Worm (Caenorhabditis elegans) whole organism, late embryonic: ENCODE data around the gene C24A3.9.

Source experiments
- C08G9.2 ChIP-seq: sonication (generic microtip); optimal IDR thresholded peaks from 2 replicates; lab custom pipeline; 2016; ENCODE audit warnings: mild to moderate bottlenecking, missing genetic modification characterization, moderate library complexity, missing compliant biosample characterization
- K09A11.1 ChIP-seq: sonication (generic microtip); optimal IDR thresholded peaks from 2 replicates; lab custom pipeline; 2017; ENCODE audit warnings: antibody characterized with exemption, mild to moderate bottlenecking, missing genetic modification characterization, missing compliant biosample characterization; ENCODE audit not compliant: insufficient read depth
- ceh-14 ChIP-seq: sonication (generic microtip); optimal IDR thresholded peaks from 2 replicates; lab custom pipeline; 2016; ENCODE audit warnings: missing genotype, missing genetic modification characterization, missing compliant biosample characterization
- ceh-18 ChIP-seq: sonication (generic microtip); optimal IDR thresholded peaks from 2 replicates; lab custom pipeline; 2016; ENCODE audit warnings: missing genetic modification characterization, missing compliant biosample characterization
- ceh-2 ChIP-seq: sonication (generic microtip); optimal IDR thresholded peaks from 2 replicates; lab custom pipeline; 2016; ENCODE audit warnings: missing genotype, missing genetic modification characterization, missing compliant biosample characterization
- ceh-22 ChIP-seq: sonication (generic microtip); optimal IDR thresholded peaks from 2 replicates; lab custom pipeline; 2017; ENCODE audit warnings: missing biosample characterization, missing genetic modification characterization
- ceh-34 ChIP-seq: sonication (generic microtip); optimal IDR thresholded peaks from 2 replicates; lab custom pipeline; 2016; ENCODE audit warnings: mild to moderate bottlenecking, missing genetic modification characterization, missing compliant biosample characterization
- ceh-48 ChIP-seq: sonication (generic microtip); optimal IDR thresholded peaks from 2 replicates; lab custom pipeline; 2016; ENCODE audit warnings: missing genetic modification characterization, inconsistent platforms, missing compliant biosample characterization
- ceh-9 ChIP-seq: sonication (generic microtip); optimal IDR thresholded peaks from 2 replicates; lab custom pipeline; 2016; ENCODE audit warnings: mild to moderate bottlenecking, missing genetic modification characterization, inconsistent platforms, missing compliant biosample characterization
- che-1 ChIP-seq: sonication (generic microtip); optimal IDR thresholded peaks from 2 replicates; lab custom pipeline; 2016; ENCODE audit warnings: mild to moderate bottlenecking, missing genetic modification characterization, missing compliant biosample characterization
- dve-1 ChIP-seq: sonication (generic microtip); optimal IDR thresholded peaks from 2 replicates; lab custom pipeline; 2017; ENCODE audit warnings: antibody characterized with exemption, mild to moderate bottlenecking, missing genetic modification characterization, missing compliant biosample characterization
- elt-2 ChIP-seq: sonication (generic microtip); optimal IDR thresholded peaks from 2 replicates; lab custom pipeline; 2016; ENCODE audit warnings: missing genetic modification reagents, missing genetic modification characterization, missing compliant biosample characterization
- ets-4 ChIP-seq: sonication (generic microtip); optimal IDR thresholded peaks from 2 replicates; lab custom pipeline; 2016; ENCODE audit warnings: missing genetic modification characterization, missing compliant biosample characterization
- eyg-1 ChIP-seq: sonication (generic microtip); optimal IDR thresholded peaks from 2 replicates; lab custom pipeline; 2016; ENCODE audit warnings: missing genotype, missing genetic modification characterization, missing compliant biosample characterization
- fkh-6 ChIP-seq: sonication (generic microtip); optimal IDR thresholded peaks from 2 replicates; lab custom pipeline; 2016; ENCODE audit warnings: missing genetic modification characterization, missing compliant biosample characterization
- gmeb-2 ChIP-seq: sonication (generic microtip); optimal IDR thresholded peaks from 2 replicates; lab custom pipeline; 2016; ENCODE audit warnings: missing genetic modification characterization, inconsistent platforms, missing compliant biosample characterization
- hlh-15 ChIP-seq: sonication (generic microtip); optimal IDR thresholded peaks from 2 replicates; lab custom pipeline; 2016; ENCODE audit warnings: missing genetic modification characterization, missing compliant biosample characterization
- hlh-8 ChIP-seq: sonication (generic microtip); optimal IDR thresholded peaks from 2 replicates; lab custom pipeline; 2016; ENCODE audit warnings: missing genotype, missing genetic modification characterization, missing compliant biosample characterization
- lim-6 ChIP-seq: sonication (generic microtip); optimal IDR thresholded peaks from 2 replicates; lab custom pipeline; 2016; ENCODE audit warnings: missing genetic modification characterization, missing compliant biosample characterization
- madf-2 ChIP-seq: sonication (generic microtip); optimal IDR thresholded peaks from 2 replicates; lab custom pipeline; 2017; ENCODE audit warnings: missing genetic modification characterization, missing compliant biosample characterization
- odd-2 ChIP-seq: sonication (generic microtip); optimal IDR thresholded peaks from 2 replicates; lab custom pipeline; 2017; ENCODE audit warnings: antibody characterized with exemption, mild to moderate bottlenecking, missing genetic modification characterization, missing compliant biosample characterization
- pag-3 ChIP-seq: sonication (generic microtip); optimal IDR thresholded peaks from 2 replicates; lab custom pipeline; 2016; ENCODE audit warnings: missing compliant biosample characterization, missing genetic modification characterization, borderline replicate concordance
- pat-9 ChIP-seq: fragments of 200-800 bp; sonication (Bioruptor generic); optimal IDR thresholded peaks from 2 replicates; lab custom pipeline; 2018; ENCODE audit warnings: mild to moderate bottlenecking, missing genetic modification characterization, moderate library complexity, missing compliant biosample characterization
- pha-2 ChIP-seq: sonication (generic microtip); optimal IDR thresholded peaks from 2 replicates; lab custom pipeline; 2017; ENCODE audit warnings: mild to moderate bottlenecking, missing genetic modification characterization, missing compliant biosample characterization
- pros-1 ChIP-seq: fragments of 150-350 bp; optimal IDR thresholded peaks from 2 replicates; lab custom pipeline; 2014; ENCODE audit warnings: missing biosample characterization, missing genetic modification reagents, missing genetic modification characterization
- ref-2 ChIP-seq: sonication (generic microtip); optimal IDR thresholded peaks from 2 replicates; lab custom pipeline; 2016; ENCODE audit warnings: missing genetic modification characterization, missing compliant biosample characterization
- rnt-1 ChIP-seq: sonication (generic microtip); optimal IDR thresholded peaks from 2 replicates; lab custom pipeline; 2016; ENCODE audit warnings: missing genetic modification characterization, missing compliant biosample characterization
- sdc-2 ChIP-seq: sonication (generic microtip); optimal IDR thresholded peaks from 2 replicates; lab custom pipeline; 2016; ENCODE audit warnings: missing genotype, missing genetic modification characterization, missing compliant biosample characterization
- sox-2 ChIP-seq: fragments of 200-800 bp; sonication (Bioruptor generic); IDR thresholded peaks from 2 replicates; pipeline ENCODE4 v1.3.6; 2022; ENCODE audit warnings: missing genetic modification reagents, missing genetic modification characterization, missing compliant biosample characterization
- sox-4 ChIP-seq: sonication (generic microtip); optimal IDR thresholded peaks from 2 replicates; lab custom pipeline; 2017; ENCODE audit warnings: mild to moderate bottlenecking, missing genetic modification characterization, inconsistent platforms, missing compliant biosample characterization
- syd-9 ChIP-seq: sonication (generic microtip); optimal IDR thresholded peaks from 2 replicates; lab custom pipeline; 2016; ENCODE audit warnings: mild to moderate bottlenecking, missing genetic modification characterization, moderate library complexity, missing compliant biosample characterization
- tbx-7 ChIP-seq: sonication (generic microtip); optimal IDR thresholded peaks from 2 replicates; lab custom pipeline; 2016; ENCODE audit warnings: missing genotype, missing genetic modification characterization, missing compliant biosample characterization
- ttx-3 ChIP-seq: sonication (generic microtip); optimal IDR thresholded peaks from 2 replicates; lab custom pipeline; 2016; ENCODE audit warnings: missing genetic modification reagents, missing genetic modification characterization, missing compliant biosample characterization
- unc-3 ChIP-seq, 2 experiments: fragments of 200-800 bp in 1 of 2; sonication (Bioruptor generic) in 1 of 2; sonication (generic microtip) in 1 of 2; conservative IDR thresholded peaks in 1 of 2; optimal IDR thresholded peaks in 1 of 2; 2 replicates each; pipeline versions ENCODE4 v1.3.6 to Lab custom; 2016 to 2022; ENCODE audit warnings: missing compliant biosample characterization in 2 of 2, missing genetic modification characterization in 2 of 2, missing genetic modification reagents in 1 of 2
- unc-42 ChIP-seq: sonication (generic microtip); optimal IDR thresholded peaks from 2 replicates; lab custom pipeline; 2016; ENCODE audit warnings: missing genotype, missing genetic modification characterization, missing compliant biosample characterization
- unc-55 ChIP-seq: sonication (generic microtip); optimal IDR thresholded peaks from 2 replicates; lab custom pipeline; 2017; ENCODE audit warnings: missing biosample characterization, missing genetic modification reagents, missing genetic modification characterization

C24A3.9 gene

DNA sequence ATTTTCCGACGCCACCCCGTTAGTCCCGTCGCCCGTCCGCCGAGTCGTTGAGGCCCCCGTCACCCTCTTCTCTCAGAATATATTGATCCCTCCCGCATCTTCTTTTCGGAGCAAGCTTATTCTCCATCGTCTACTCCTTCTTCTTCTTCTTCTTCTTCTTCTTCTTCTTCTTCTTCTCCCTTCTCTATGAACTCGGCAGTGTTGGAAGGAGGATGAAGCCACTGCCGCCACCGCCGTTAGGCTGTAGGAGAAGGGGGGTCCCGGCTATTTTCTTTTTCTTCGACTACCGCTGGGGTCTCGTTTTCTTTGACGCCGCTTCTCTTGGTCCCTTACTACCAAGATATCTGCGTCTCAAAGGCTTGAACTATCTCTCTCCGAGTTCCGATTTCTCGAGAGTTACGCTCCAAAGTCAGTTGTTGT lies 14.8 kb downstream of the C24A3.9 start (continued):
- TF ChIP-seq ceh-14 (tag; lab: Kevin White, UChicago) (peak; percentile 31), ceh-22 (no peak), C08G9.2 (no peak), ceh-18 (peak; percentile 88), syd-9 (tag; lab: Kevin White, UChicago) (peak; percentile 45), pha-2 (tag; lab: Kevin White, UChicago) (no peak), tbx-7 (tag; lab: Kevin White, UChicago) (no peak), unc-42 (tag; lab: Kevin White, UChicago) (peak; percentile 56), unc-3 (GFP tag; conservative IDR thresholded peaks at IDR 0.05; lab: Robert Waterston, UW) (no peak; the same call in 1 of the 2 replicates), unc-3 (tag; optimal IDR thresholded peaks at IDR 0.05; lab: Kevin White, UChicago) (peak; percentile 25)

DNA sequence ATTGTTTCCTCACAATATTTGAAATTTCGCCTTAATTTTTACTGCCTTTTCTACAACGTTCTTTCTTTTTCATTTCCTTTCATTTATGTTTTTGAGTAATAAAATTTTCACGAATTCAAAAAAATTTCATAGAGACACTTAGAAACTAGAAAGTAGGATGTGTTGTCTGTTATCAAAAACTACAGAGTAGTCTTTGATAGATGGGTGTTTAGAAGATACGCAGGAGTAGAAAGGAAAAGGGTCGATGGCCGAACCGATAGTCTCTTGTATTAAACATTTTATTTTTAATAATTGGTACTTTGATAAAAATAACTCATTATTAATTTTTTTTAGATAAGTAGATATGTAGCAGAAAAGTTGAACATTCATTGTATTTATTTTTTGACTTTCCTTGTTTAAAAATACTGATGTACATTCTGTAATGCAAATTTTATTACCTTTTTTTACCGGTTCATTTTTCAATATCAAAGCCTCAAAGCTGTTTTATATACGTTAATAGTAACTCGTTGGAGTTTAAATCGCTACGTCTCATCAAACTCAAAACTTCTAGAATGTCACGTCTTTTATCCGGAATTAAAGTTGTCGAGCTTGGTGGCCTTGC lies 18.4 kb downstream of the C24A3.9 start, which contains the start of gene C24A3.4:
C24A3.4 (plus strand) TSS at position 551 of the 601 bp plus-strand sequence.
- TF ChIP-seq elt-2 (peak; percentile 14), pag-3 (tag; lab: Kevin White, UChicago) (no peak)

DNA sequence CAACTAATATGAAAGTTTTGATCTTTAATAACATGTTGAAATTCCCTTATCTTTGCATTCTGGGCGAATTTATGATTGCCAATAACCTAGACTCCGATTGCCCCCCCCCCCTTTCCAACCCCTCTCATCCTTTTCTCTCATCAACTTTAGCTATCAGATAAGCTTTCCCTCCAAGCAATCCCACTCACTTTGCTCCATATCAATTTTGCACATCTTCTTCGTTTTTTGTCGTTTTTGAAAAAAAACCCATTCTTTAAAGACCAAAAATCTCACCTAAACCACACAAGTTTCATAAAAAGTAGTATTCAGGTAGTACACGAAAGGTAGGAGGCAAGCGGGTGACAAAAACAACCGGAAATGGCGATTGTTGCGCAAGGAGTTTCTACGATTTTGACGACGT lies 22.5 kb downstream of the C24A3.9 start, which contains the start of gene twk-18:
twk-18 (plus strand) TSS at position 301 of the 400 bp plus-strand sequence.
- TF ChIP-seq fkh-6 (tag; lab: Kevin White, UChicago): no peak
- no peak for TF ChIP-seq sox-4
- no peak for TF ChIP-seq eyg-1 (tag; lab: Kevin White, UChicago)
- no peak for TF ChIP-seq odd-2 (tag; lab: Kevin White, UChicago)
- no peak for TF ChIP-seq gmeb-2
- no peak for TF ChIP-seq ref-2 (tag; lab: Kevin White, UChicago)
- no peak for TF ChIP-seq ttx-3 (tag; lab: Kevin White, UChicago)
- TF ChIP-seq ets-4 (tag; lab: Kevin White, UChicago): no peak
- TF ChIP-seq pros-1 (tag; lab: Kevin White, UChicago): no peak
- no peak for TF ChIP-seq elt-2
- no peak for TF ChIP-seq sox-2 (GFP tag; lab: Robert Waterston, UW)
- no peak for TF ChIP-seq lim-6
- TF ChIP-seq ceh-34 (tag; lab: Kevin White, UChicago): no peak
- no peak for TF ChIP-seq ceh-9
- TF ChIP-seq, all 69 proteins: peak for 0

DNA sequence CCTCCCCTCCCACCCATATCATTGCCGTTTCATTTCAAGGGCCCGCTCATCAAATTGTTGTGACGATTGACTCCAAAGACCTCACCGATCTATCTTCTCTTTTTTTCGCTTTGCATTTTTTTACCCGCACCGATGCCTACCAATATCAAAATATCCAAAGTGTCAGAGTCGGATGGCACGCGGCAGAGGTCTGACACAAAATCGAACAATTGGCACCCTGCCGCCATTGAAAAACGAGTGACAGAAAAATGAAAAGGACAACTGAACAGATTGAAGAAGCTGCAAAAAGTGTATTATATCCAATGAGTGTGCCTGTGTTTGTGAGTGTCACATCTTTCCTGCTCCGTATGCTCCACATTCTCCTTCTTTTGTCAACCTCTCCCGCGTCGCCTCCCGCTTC lies 23.9 kb downstream of the C24A3.9 start:
- TF ChIP-seq ceh-2 (tag; lab: Kevin White, UChicago): no peak
- TF ChIP-seq dve-1 (tag; lab: Kevin White, UChicago): no peak
- TF ChIP-seq ceh-48 (tag; lab: Kevin White, UChicago): no peak
- TF ChIP-seq lim-6: no peak
- TF ChIP-seq rnt-1 (tag; lab: Kevin White, UChicago): peak; percentile 21
- TF ChIP-seq pat-9: no peak
- no peak for TF ChIP-seq sdc-2
- no peak for TF ChIP-seq che-1 (tag; lab: Kevin White, UChicago)
- TF ChIP-seq ceh-18: peak; percentile 88
- TF ChIP-seq hlh-8 (tag; lab: Kevin White, UChicago): no peak
- TF ChIP-seq fkh-6 (tag; lab: Kevin White, UChicago): no peak
- peak; percentile 20 for TF ChIP-seq unc-55 (GFP tag; lab: Kevin White, UChicago)
- TF ChIP-seq hlh-15 (tag; lab: Kevin White, UChicago): no peak
- TF ChIP-seq unc-42 (tag; lab: Kevin White, UChicago): no peak
- no peak for TF ChIP-seq K09A11.1 (tag; lab: Kevin White, UChicago)
- no peak for TF ChIP-seq ceh-14 (tag; lab: Kevin White, UChicago)
- TF ChIP-seq madf-2 (tag; lab: Kevin White, UChicago): no peak
- no peak for TF ChIP-seq unc-3 (GFP tag; conservative IDR thresholded peaks at IDR 0.05; lab: Robert Waterston, UW)
- no peak for TF ChIP-seq unc-3 (tag; optimal IDR thresholded peaks at IDR 0.05; lab: Kevin White, UChicago)
- TF ChIP-seq C08G9.2: no peak
